Fruit fly (Drosophila melanogaster) whole organism, embryonic: ENCODE data around the gene Cyp4d20.

Experiments
- ATbp ChIP-seq: fragments of 200-800 bp; sonication (Bioruptor generic); optimal IDR thresholded peaks from 2 replicates; lab custom pipeline; 2017; ENCODE audit warnings: missing biosample characterization, mild to moderate bottlenecking, missing genetic modification characterization, missing genetic modification reagents
- Adf1 ChIP-seq: fragments of 200-800 bp; sonication (Bioruptor generic); IDR thresholded peaks from 2 replicates; pipeline ENCODE4 v1.3.6; 2022; ENCODE audit warnings: missing biosample characterization, missing genetic modification characterization
- Aef1 ChIP-seq: fragments of 200-800 bp; sonication (Bioruptor generic); IDR thresholded peaks from 3 replicates; pipeline ENCODE4 v1.3.6; 2022; ENCODE audit warnings: missing biosample characterization, missing genetic modification characterization
- CG10274 ChIP-seq: fragments of 200-800 bp; sonication (Bioruptor generic); optimal IDR thresholded peaks from 3 replicates; lab custom pipeline; 2017; ENCODE audit warnings: missing biosample characterization, mild to moderate bottlenecking, missing genetic modification characterization
- CG12236 ChIP-seq: fragments of 200-800 bp; sonication (Bioruptor generic); optimal IDR thresholded peaks from 2 replicates; lab custom pipeline; 2016; ENCODE audit warnings: missing biosample characterization, missing genetic modification characterization
- CG14667 ChIP-seq: fragments of 200-800 bp; sonication (Bioruptor generic); IDR thresholded peaks from 2 replicates; pipeline ENCODE4 v1.3.6; 2022; ENCODE audit warnings: missing biosample characterization, missing genetic modification characterization
- CG15269 ChIP-seq: fragments of 200-800 bp; sonication (Bioruptor generic); optimal IDR thresholded peaks from 2 replicates; lab custom pipeline; 2018; ENCODE audit warnings: missing biosample characterization, mild to moderate bottlenecking, missing genetic modification characterization, moderate library complexity
- CG16779 ChIP-seq: fragments of 200-800 bp; sonication (Bioruptor generic); IDR thresholded peaks from 2 replicates; pipeline ENCODE4 v1.3.6; 2022; ENCODE audit warnings: missing biosample characterization, missing genetic modification characterization
- CG1792 ChIP-seq: fragments of 200-800 bp; sonication (Bioruptor generic); optimal IDR thresholded peaks from 2 replicates; lab custom pipeline; 2016; ENCODE audit warnings: missing biosample characterization, missing genetic modification characterization
- CG1832 ChIP-seq: fragments of 200-800 bp; sonication (Bioruptor generic); optimal IDR thresholded peaks from 2 replicates; lab custom pipeline; 2017; ENCODE audit warnings: missing biosample characterization, mild to moderate bottlenecking, missing genetic modification characterization, inconsistent platforms
- CG30431 ChIP-seq: fragments of 200-800 bp; sonication (Bioruptor generic); optimal IDR thresholded peaks from 2 replicates; lab custom pipeline; 2017; ENCODE audit warnings: missing biosample characterization, missing genetic modification characterization
- CG3065 ChIP-seq: fragments of 200-800 bp; sonication (Bioruptor generic); optimal IDR thresholded peaks from 2 replicates; lab custom pipeline; 2016; ENCODE audit warnings: missing biosample characterization, missing genetic modification characterization
- CG31388 ChIP-seq: fragments of 200-800 bp; sonication (Bioruptor generic); optimal IDR thresholded peaks from 2 replicates; lab custom pipeline; 2016; ENCODE audit warnings: missing biosample characterization, missing genetic modification characterization
- CG3847 ChIP-seq: fragments of 200-800 bp; sonication (Bioruptor generic); IDR thresholded peaks from 2 replicates; pipeline ENCODE4 v1.3.6; 2022; ENCODE audit warnings: missing biosample characterization, missing genetic modification characterization
- CG4404 ChIP-seq: fragments of 200-800 bp; sonication (Bioruptor generic); IDR thresholded peaks from 2 replicates; pipeline ENCODE4 v1.3.6; 2022; ENCODE audit warnings: missing biosample characterization, missing genetic modification characterization
- CG4424 ChIP-seq: fragments of 200-800 bp; sonication (Bioruptor generic); optimal IDR thresholded peaks from 3 replicates; lab custom pipeline; 2016; ENCODE audit warnings: missing biosample characterization, missing genetic modification characterization
- CG6854 ChIP-seq: fragments of 200-800 bp; sonication (Bioruptor generic); optimal IDR thresholded peaks from 3 replicates; lab custom pipeline; 2017; ENCODE audit warnings: missing biosample characterization, mild to moderate bottlenecking, missing genetic modification characterization
- CG7357 ChIP-seq: fragments of 200-800 bp; sonication (Bioruptor generic); IDR thresholded peaks from 3 replicates; pipeline ENCODE4 v1.3.6; 2022; ENCODE audit warnings: missing biosample characterization, missing genetic modification characterization
- CG7556 ChIP-seq: fragments of 200-800 bp; sonication (Bioruptor generic); optimal IDR thresholded peaks from 2 replicates; lab custom pipeline; 2017; ENCODE audit warnings: missing biosample characterization, mild to moderate bottlenecking, missing genetic modification characterization
- CG9797 ChIP-seq: fragments of 200-800 bp; sonication (Bioruptor generic); optimal IDR thresholded peaks from 3 replicates; lab custom pipeline; 2018; ENCODE audit warnings: missing biosample characterization, mild to moderate bottlenecking, missing genetic modification characterization
- CG9876 ChIP-seq: fragments of 200-800 bp; sonication (Bioruptor generic); optimal IDR thresholded peaks from 2 replicates; lab custom pipeline; 2016; ENCODE audit warnings: missing biosample characterization, missing genetic modification characterization
- CrebB ChIP-seq: fragments of 200-800 bp; sonication (Bioruptor generic); optimal IDR thresholded peaks from 3 replicates; lab custom pipeline; 2018; ENCODE audit warnings: missing biosample characterization, mild to moderate bottlenecking, missing genetic modification characterization
- Fer2 ChIP-seq: fragments of 200-800 bp; sonication (Bioruptor generic); optimal IDR thresholded peaks from 2 replicates; lab custom pipeline; 2018; ENCODE audit warnings: missing biosample characterization, mild to moderate bottlenecking, missing genetic modification characterization, moderate library complexity
- HLHmδ ChIP-seq: fragments of 200-800 bp; sonication (Bioruptor generic); optimal IDR thresholded peaks from 2 replicates; lab custom pipeline; 2018; ENCODE audit warnings: missing biosample characterization, mild to moderate bottlenecking, missing genetic modification characterization, moderate library complexity
- Max ChIP-seq: fragments of 200-800 bp; sonication (Bioruptor generic); optimal IDR thresholded peaks from 2 replicates; lab custom pipeline; 2016; ENCODE audit warnings: missing biosample characterization, mild to moderate bottlenecking, missing genetic modification characterization
- Mes4 ChIP-seq: fragments of 200-800 bp; sonication (Bioruptor generic); optimal IDR thresholded peaks from 2 replicates; lab custom pipeline; 2016; ENCODE audit warnings: missing biosample characterization, missing genetic modification characterization
- Mrtf ChIP-seq: fragments of 200-800 bp; sonication (Bioruptor generic); IDR thresholded peaks from 3 replicates; pipeline ENCODE4 v1.3.6; 2022; ENCODE audit warnings: missing biosample characterization, missing genetic modification characterization
- NFAT ChIP-seq: fragments of 200-800 bp; sonication (Bioruptor generic); IDR thresholded peaks from 2 replicates; pipeline ENCODE4 v1.3.6; 2022; ENCODE audit warnings: missing biosample characterization, missing genetic modification characterization
- YL-1 ChIP-seq: fragments of 200-800 bp; sonication (Bioruptor generic); optimal IDR thresholded peaks from 3 replicates; lab custom pipeline; 2017; ENCODE audit warnings: missing biosample characterization, mild to moderate bottlenecking, missing genetic modification characterization
- al ChIP-seq: fragments of 200-800 bp; sonication (Bioruptor generic); IDR thresholded peaks from 2 replicates; pipeline ENCODE4 v1.3.6; 2022; ENCODE audit warnings: missing biosample characterization, missing genetic modification characterization
- br ChIP-seq: fragments of >200 bp; optimal IDR thresholded peaks from 2 replicates; lab custom pipeline; 2017
- caup ChIP-seq: fragments of 200-800 bp; sonication (Bioruptor generic); optimal IDR thresholded peaks from 3 replicates; lab custom pipeline; 2017; ENCODE audit warnings: missing biosample characterization, mild to moderate bottlenecking, missing genetic modification characterization, moderate library complexity; ENCODE audit not compliant: severe bottlenecking
- croc ChIP-seq: fragments of 200-800 bp; sonication (Bioruptor generic); conservative IDR thresholded peaks from 3 replicates; pipeline ENCODE4 v1.3.6; 2022; ENCODE audit warnings: missing biosample characterization, missing genetic modification characterization
- cwo ChIP-seq: fragments of 200-800 bp; sonication (Bioruptor generic); optimal IDR thresholded peaks from 3 replicates; lab custom pipeline; 2017; ENCODE audit warnings: missing biosample characterization, missing genetic modification characterization, mild to moderate bottlenecking, moderate library complexity, missing genetic modification reagents
- esg ChIP-seq: fragments of 200-800 bp; sonication (Bioruptor generic); conservative IDR thresholded peaks from 2 replicates; pipeline ENCODE4 v1.3.6; 2022; ENCODE audit warnings: missing biosample characterization, missing genetic modification characterization
- fd64A ChIP-seq: fragments of 200-800 bp; sonication (Bioruptor generic); optimal IDR thresholded peaks from 3 replicates; lab custom pipeline; 2018; ENCODE audit warnings: missing biosample characterization, mild to moderate bottlenecking, missing genetic modification characterization
- fru ChIP-seq: fragments of >200 bp; optimal IDR thresholded peaks from 2 replicates; lab custom pipeline; 2017
- gro ChIP-seq: fragments of 200-800 bp; sonication (Bioruptor generic); optimal IDR thresholded peaks from 2 replicates; lab custom pipeline; 2016; ENCODE audit warnings: missing biosample characterization, missing genetic modification characterization
- h ChIP-seq: fragments of >200 bp; optimal IDR thresholded peaks from 2 replicates; lab custom pipeline; 2017
- her ChIP-seq: fragments of 200-800 bp; sonication (Bioruptor generic); optimal IDR thresholded peaks from 2 replicates; lab custom pipeline; 2016; ENCODE audit warnings: missing biosample characterization, missing genetic modification characterization
- lmd ChIP-seq: fragments of 200-800 bp; sonication (Bioruptor generic); IDR thresholded peaks from 2 replicates; pipeline ENCODE4 v1.3.6; 2022; ENCODE audit warnings: missing biosample characterization, missing genetic modification characterization
- luna ChIP-seq: fragments of 200-800 bp; sonication (Bioruptor generic); optimal IDR thresholded peaks from 2 replicates; lab custom pipeline; 2016; ENCODE audit warnings: missing biosample characterization, missing genetic modification characterization
- maf-S ChIP-seq: fragments of 200-800 bp; sonication (Bioruptor generic); optimal IDR thresholded peaks from 2 replicates; lab custom pipeline; 2016; ENCODE audit warnings: missing biosample characterization, missing genetic modification characterization
- mld ChIP-seq: fragments of 200-800 bp; sonication (Bioruptor generic); IDR thresholded peaks from 3 replicates; pipeline ENCODE4 v1.3.6; 2022; ENCODE audit warnings: missing biosample characterization, missing genetic modification characterization; ENCODE audit not compliant: partially characterized antibody
- peb ChIP-seq: fragments of 200-800 bp; sonication (Bioruptor generic); IDR thresholded peaks from 2 replicates; pipeline ENCODE4 v1.3.6; 2022; ENCODE audit warnings: missing biosample characterization, missing genetic modification characterization
- prd ChIP-seq, 3 experiments: fragments of >200 bp in 2 of 3; fragments of 200-800 bp in 1 of 3; sonication (Bioruptor generic) in 1 of 3; optimal IDR thresholded peaks in 2 of 3; IDR thresholded peaks in 1 of 3; 2 replicates in 2 of 3; 3 replicates in 1 of 3; pipeline versions ENCODE4 v1.3.6 to Lab custom; 2017 to 2022; ENCODE audit warnings: missing biosample characterization in 1 of 3, missing genetic modification characterization in 1 of 3
- pros ChIP-seq: fragments of 200-800 bp; sonication (Bioruptor generic); optimal IDR thresholded peaks from 3 replicates; lab custom pipeline; 2019; ENCODE audit warnings: missing biosample characterization, mild to moderate bottlenecking, missing genetic modification characterization, moderate library complexity
- ro ChIP-seq: fragments of 200-800 bp; sonication (Bioruptor generic); IDR thresholded peaks from 2 replicates; pipeline ENCODE4 v1.3.6; 2022; ENCODE audit warnings: missing biosample characterization, missing genetic modification characterization
- seq ChIP-seq: fragments of 200-800 bp; sonication (Bioruptor generic); IDR thresholded peaks from 2 replicates; pipeline ENCODE4 v1.3.6; 2022; ENCODE audit warnings: missing biosample characterization, missing genetic modification characterization
- tin ChIP-seq: fragments of 200-800 bp; sonication (Bioruptor generic); optimal IDR thresholded peaks from 3 replicates; lab custom pipeline; 2016; ENCODE audit warnings: missing biosample characterization, missing genetic modification characterization
- tio ChIP-seq: fragments of 200-800 bp; sonication (Bioruptor generic); optimal IDR thresholded peaks from 2 replicates; lab custom pipeline; 2017; ENCODE audit warnings: missing biosample characterization, missing genetic modification characterization, inconsistent platforms
- tup ChIP-seq: fragments of 200-800 bp; sonication (Bioruptor generic); optimal IDR thresholded peaks from 2 replicates; lab custom pipeline; 2016; ENCODE audit warnings: missing biosample characterization, mild to moderate bottlenecking, missing genetic modification characterization, moderate library complexity
- yki ChIP-seq: fragments of >200 bp; optimal IDR thresholded peaks from 3 replicates; lab custom pipeline; 2018

Gene Cyp4d20

dm6 chr3L:2467424-2467838 is 10.8 kb downstream of the Cyp4d20 start (continued):
- peak; percentile 70 for TF ChIP-seq CG15269 (tag; lab: Kevin White, UChicago)
- no peak for TF ChIP-seq al (GFP tag; lab: Robert Waterston, UW)
- peak; percentile 64 for TF ChIP-seq ATbp
- TF ChIP-seq luna (GFP tag; lab: Kevin White, UChicago): no peak
- TF ChIP-seq CG31388: peak; percentile 28
- TF ChIP-seq Aef1 (GFP tag; lab: Robert Waterston, UW): peak; percentile 42; the same call in 2 of the 3 replicates
- peak; percentile 69 for TF ChIP-seq tio
- peak; percentile 79 for TF ChIP-seq CG14667
- TF ChIP-seq ro (GFP tag; lab: Robert Waterston, UW): no peak
- peak; percentile 20 for TF ChIP-seq CG6854 (GFP tag; lab: Kevin White, UChicago)
- peak; percentile 44 for TF ChIP-seq CG12236 (GFP tag; lab: Kevin White, UChicago)
- TF ChIP-seq caup: peak; percentile 37
- peak; percentile 62 for TF ChIP-seq croc
- peak; percentile 48 for TF ChIP-seq Mes4 (GFP tag; lab: Kevin White, UChicago)
- TF ChIP-seq Max (GFP tag; lab: Kevin White, UChicago): peak; percentile 64
- TF ChIP-seq CG1792 (GFP tag; lab: Kevin White, UChicago): peak; percentile 55
- TF ChIP-seq CG16779 (GFP tag; lab: Robert Waterston, UW): no peak
- TF ChIP-seq br (lab: Kevin White, UChicago): no peak
- no peak for TF ChIP-seq prd (optimal IDR thresholded peaks at IDR 0.05; lab: Kevin White, UChicago)
- peak; percentile 92 for TF ChIP-seq prd (GFP tag; IDR thresholded peaks at IDR 0.05; lab: Robert Waterston, UW)
- TF ChIP-seq CG7556 (GFP tag; lab: Kevin White, UChicago): peak; percentile 60
- TF ChIP-seq Mrtf: peak; percentile 80
- peak; percentile 65 for TF ChIP-seq lmd (GFP tag; lab: Robert Waterston, UW)
- no peak for TF ChIP-seq h (lab: Kevin White, UChicago)
- no peak for TF ChIP-seq HLHmδ (GFP tag; lab: Kevin White, UChicago)
- no peak for TF ChIP-seq CrebB (tag; lab: Kevin White, UChicago)
- TF ChIP-seq cwo (GFP tag; lab: Kevin White, UChicago): peak; percentile 65
- TF ChIP-seq fru: no peak
- TF ChIP-seq CG7357 (GFP tag; lab: Robert Waterston, UW): no peak
- TF ChIP-seq CG4404 (GFP tag; lab: Robert Waterston, UW): peak; percentile 74
- TF ChIP-seq Fer2 (tag; lab: Kevin White, UChicago): no peak
- no peak for TF ChIP-seq YL-1 (GFP tag; lab: Kevin White, UChicago)
- TF ChIP-seq gro (GFP tag; lab: Kevin White, UChicago): peak; percentile 36
- no peak for TF ChIP-seq yki (lab: Kevin White, UChicago)
- TF ChIP-seq tup (GFP tag; lab: Kevin White, UChicago): no peak
- TF ChIP-seq CG3847 (GFP tag; lab: Robert Waterston, UW): no peak
- TF ChIP-seq CG4424 (GFP tag; lab: Kevin White, UChicago): peak; percentile 88
- TF ChIP-seq Adf1 (GFP tag; lab: Robert Waterston, UW): no peak
- 0 out of 2 replicates have a peak, but pooled peaks have one; percentile 52 for TF ChIP-seq seq (GFP tag; lab: Robert Waterston, UW)
- TF ChIP-seq tin (GFP tag; lab: Kevin White, UChicago): peak; percentile 79
- no peak for TF ChIP-seq maf-S (GFP tag; lab: Kevin White, UChicago)
- no peak for TF ChIP-seq CG3065
- TF ChIP-seq peb (GFP tag; lab: Robert Waterston, UW): 0 out of 2 replicates have a peak, but pooled peaks have one; percentile 11
- no peak for TF ChIP-seq fd64A
- TF ChIP-seq her: no peak
- peak; percentile 45 for TF ChIP-seq esg (GFP tag; lab: Robert Waterston, UW)
- peak; percentile 31 for TF ChIP-seq CG30431 (GFP tag; lab: Kevin White, UChicago)
- TF ChIP-seq pros (GFP tag; lab: Kevin White, UChicago): peak; percentile 30
- no peak for TF ChIP-seq mld (GFP tag; lab: Robert Waterston, UW)
- TF ChIP-seq CG10274 (GFP tag; lab: Kevin White, UChicago): peak; percentile 17
- peak; percentile 56; the same call in 1 of the 2 replicates for TF ChIP-seq NFAT (GFP tag; lab: Robert Waterston, UW)
- TF ChIP-seq CG9876 (GFP tag; lab: Kevin White, UChicago): peak; percentile 20
- no peak for TF ChIP-seq CG9797
- TF ChIP-seq CG1832 (GFP tag; lab: Kevin White, UChicago): no peak
